Worm (Caenorhabditis elegans): ENCODE measurements around the gene let-754.

Gene let-754

DNA sequence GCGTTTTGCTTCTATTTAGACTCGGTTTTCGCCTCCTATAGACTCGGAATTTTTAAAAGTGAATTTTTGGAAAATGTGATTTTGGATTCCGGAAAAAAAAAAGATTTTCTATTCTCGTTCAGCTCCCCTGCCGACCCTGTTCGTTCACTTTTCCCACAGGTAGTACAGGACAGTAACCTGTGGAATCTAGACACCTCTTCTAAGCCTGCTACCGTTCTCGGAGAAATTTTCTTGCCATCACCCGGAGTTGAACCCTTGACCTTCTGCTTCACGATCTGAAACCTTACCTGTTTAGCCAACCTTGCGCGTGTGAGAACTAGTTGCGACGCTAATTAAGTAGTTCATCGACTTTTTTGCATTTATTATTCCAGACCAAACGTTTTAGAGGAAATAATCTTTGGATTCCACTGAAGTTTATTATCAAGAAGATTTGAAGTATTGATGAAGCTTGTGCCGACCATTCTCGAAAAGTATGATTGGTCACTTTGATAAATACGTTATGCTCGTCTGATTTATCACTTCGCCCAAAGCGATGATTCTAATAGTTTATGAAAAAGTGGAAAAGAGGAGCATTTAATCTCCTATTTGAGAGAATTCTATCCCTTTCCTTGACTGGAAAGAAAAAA lies 693 bp upstream of the let-754 start (continued):
- TF ChIP-seq ceh-100 (GFP tag; IDR thresholded peaks at IDR 0.05) (0 out of 2 replicates have a peak, but pooled peaks have one; percentile 12), ekl-4 (GFP tag; IDR thresholded peaks at IDR 0.05) (peak; percentile 62; the same call in 1 of the 2 replicates), mcd-1 (GFP tag; IDR thresholded peaks at IDR 0.05) (peak; percentile 42; the same call in 1 of the 2 replicates), hmg-1.2 (GFP tag; IDR thresholded peaks at IDR 0.05) (peak; percentile 39), ceh-58 (GFP tag; IDR thresholded peaks at IDR 0.05) (0 out of 2 replicates have a peak, but pooled peaks have one; percentile 85), madf-3 (GFP tag; IDR thresholded peaks at IDR 0.05) (peak; percentile 54; the same call in 1 of the 2 replicates), D2030.7 (GFP tag; IDR thresholded peaks at IDR 0.05) (peak; percentile 87), F39B2.1 (GFP tag; IDR thresholded peaks at IDR 0.05) (0 out of 2 replicates have a peak, but pooled peaks have one; percentile 63)

DNA sequence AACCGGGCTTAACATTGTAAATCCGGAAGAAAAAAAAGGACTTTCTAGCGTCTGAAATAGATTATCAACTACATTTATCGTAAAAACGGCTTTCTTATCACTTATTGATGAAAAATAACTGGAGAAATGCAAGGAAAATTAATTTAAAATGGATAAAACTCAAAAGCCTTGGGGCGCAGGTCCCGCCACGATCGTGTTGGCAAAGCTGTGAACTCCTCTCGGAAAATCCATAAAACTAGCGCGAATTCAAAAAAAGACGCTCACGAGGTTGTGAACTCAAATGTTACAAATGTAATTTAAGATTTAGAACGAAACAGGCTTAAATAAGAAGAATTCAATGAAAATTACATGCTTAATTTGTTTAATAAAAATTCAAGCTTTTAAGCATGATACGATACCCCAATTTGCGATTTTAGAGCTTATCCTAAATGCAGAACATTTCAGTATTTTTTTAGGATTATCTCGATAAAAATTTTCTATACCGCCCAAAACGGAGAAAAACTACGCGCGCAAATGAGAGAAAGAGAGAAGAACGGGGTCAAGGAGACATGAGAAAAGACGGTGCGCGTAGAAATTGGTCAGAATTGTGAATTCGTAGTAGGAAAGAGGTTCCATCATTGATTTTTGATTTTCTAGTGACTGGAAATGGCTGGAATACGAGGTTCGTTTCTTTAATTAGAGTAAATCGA lies 887 bp downstream of the let-754 start, which contains the start of gene C29E4.15:
Gene C29E4.15 (plus strand): TSS at position 547 of the 689 bp plus-strand sequence.
- peak; percentile 38 for TF ChIP-seq snpc-3.4 (tag; optimal IDR thresholded peaks at IDR 0.05)
- TF ChIP-seq madf-6 (GFP tag; IDR thresholded peaks at IDR 0.05): peak; percentile 41; the same call in 1 of the 2 replicates
- peak; percentile 65 for TF ChIP-seq dpl-1 (GFP tag; optimal IDR thresholded peaks at IDR 0.05)
- TF ChIP-seq dox-1 (GFP tag; IDR thresholded peaks at IDR 0.05): 0 out of 2 replicates have a peak, but pooled peaks have one; percentile 9
- peak; percentile 44 for TF ChIP-seq efl-1 (GFP tag; optimal IDR thresholded peaks at IDR 0.05)
- TF ChIP-seq nfyb-1 (GFP tag; IDR thresholded peaks at IDR 0.05): no peak
- peak; percentile 66 for TF ChIP-seq lin-54 (GFP tag; optimal IDR thresholded peaks at IDR 0.05)
- TF ChIP-seq F37B4.10 (GFP tag; IDR thresholded peaks at IDR 0.05): no peak
- peak in 1 of 3 experiments; percentile 88 for TF ChIP-seq lin-35 (GFP tag; optimal IDR thresholded peaks at IDR 0.05)
- peak; percentile 63 for TF ChIP-seq F33H1.4 (GFP tag; IDR thresholded peaks at IDR 0.05)

DNA sequence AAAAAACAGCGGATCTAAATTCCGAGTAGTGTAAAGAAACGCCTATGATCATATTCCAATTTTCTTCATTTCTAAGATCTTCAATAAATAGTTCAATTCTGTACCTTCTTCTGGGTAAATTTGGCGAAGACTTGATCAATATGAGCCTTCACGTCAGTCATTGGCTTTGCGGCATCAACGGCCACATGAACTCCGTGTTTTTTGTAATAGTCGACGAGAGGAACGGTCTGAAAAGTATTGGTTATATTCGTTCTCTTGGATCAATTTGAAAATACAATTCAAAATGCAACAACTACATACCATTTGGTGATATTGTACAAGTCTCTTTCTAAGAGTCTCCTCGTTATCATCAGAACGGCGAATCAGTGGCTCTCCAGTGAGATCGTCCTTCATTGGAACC lies 2.7 kb downstream of the let-754 start:
- TF ChIP-seq egl-44 (GFP tag; IDR thresholded peaks at IDR 0.05) (no peak), Y53F4B.3 (GFP tag; IDR thresholded peaks at IDR 0.05) (no peak), dpff-1 (tag; optimal IDR thresholded peaks at IDR 0.05) (no peak), Y67H2A.10 (GFP tag; conservative IDR thresholded peaks at IDR 0.05) (no peak), nfya-2 (GFP tag; IDR thresholded peaks at IDR 0.05) (no peak), tbx-9 (tag; optimal IDR thresholded peaks at IDR 0.05; ENCODE audit: borderline replicate concordance) (no peak), F33H1.4 (GFP tag; IDR thresholded peaks at IDR 0.05) (no peak), madf-10 (tag; optimal IDR thresholded peaks at IDR 0.05) (no peak), pha-4 (tag; optimal IDR thresholded peaks at IDR 0.05) (no peak), aptf-2 (GFP tag; conservative IDR thresholded peaks at IDR 0.05) (no peak), snpc-4 (GFP tag; optimal IDR thresholded peaks at IDR 0.05) (no peak), snpc-4 (tag; optimal IDR thresholded peaks at IDR 0.05) (no peak), F52B5.7 (tag; optimal IDR thresholded peaks at IDR 0.05) (no peak)

DNA sequence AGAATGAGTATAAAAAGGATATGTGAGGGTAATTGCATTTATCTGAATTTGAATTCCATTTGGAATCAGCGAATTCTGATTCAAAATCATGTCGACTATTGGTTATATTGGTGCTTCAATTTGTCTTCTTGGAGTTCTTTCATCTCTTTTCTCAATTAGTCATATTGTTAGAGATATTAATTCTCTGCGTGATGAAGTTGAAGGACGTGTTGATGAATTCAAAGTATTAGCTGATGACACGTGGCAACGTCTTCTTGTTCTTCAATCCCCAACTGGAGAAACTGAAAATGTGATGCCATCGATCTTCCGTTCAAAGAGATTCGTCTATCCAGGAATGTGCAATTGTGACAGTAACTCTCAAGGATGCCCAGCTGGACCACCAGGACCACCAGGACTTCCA lies 4.3 kb downstream of the let-754 start, which contains the start of gene col-90:
Gene col-90 (plus strand): TSS at position 37 of the 400 bp plus-strand sequence.
- TF ChIP-seq rpc-1 (optimal IDR thresholded peaks at IDR 0.05): no peak
- no peak for TF ChIP-seq rpc-1 (tag; optimal IDR thresholded peaks at IDR 0.05)
- TF ChIP-seq snpc-4 (GFP tag; optimal IDR thresholded peaks at IDR 0.05): no peak
- no peak for TF ChIP-seq snpc-4 (tag; optimal IDR thresholded peaks at IDR 0.05)
- TF ChIP-seq hlh-26 (GFP tag; conservative IDR thresholded peaks at IDR 0.05): no peak
- no peak for TF ChIP-seq nfya-1 (tag; optimal IDR thresholded peaks at IDR 0.05; ENCODE audit: borderline replicate concordance, insufficient read depth)
- no peak for TF ChIP-seq F10E7.11 (tag; optimal IDR thresholded peaks at IDR 0.05)
- TF ChIP-seq somi-1 (GFP tag; optimal IDR thresholded peaks at IDR 0.05): no peak
- TF ChIP-seq let-526 (GFP tag; IDR thresholded peaks at IDR 0.05): no peak

All from whole organism, young adult.